Worm (Caenorhabditis elegans) whole organism, early embryonic: ENCODE results near the gene F49H6.5.

Experiments used
- B0310.2 ChIP-seq: sonication (generic microtip); optimal IDR thresholded peaks from 2 replicates; lab custom pipeline; 2016; ENCODE audit warnings: mild to moderate bottlenecking, missing genetic modification characterization, missing compliant biosample characterization
- F13C5.2 ChIP-seq: sonication (generic microtip); optimal IDR thresholded peaks from 2 replicates; lab custom pipeline; 2017; ENCODE audit warnings: mild to moderate bottlenecking, missing genetic modification characterization, inconsistent platforms, missing compliant biosample characterization
- aly-1 ChIP-seq: sonication (generic microtip); optimal IDR thresholded peaks from 2 replicates; lab custom pipeline; 2016; ENCODE audit warnings: missing genetic modification characterization, missing compliant biosample characterization
- ama-1 ChIP-seq: fragments of 150-350 bp; optimal IDR thresholded peaks from 2 replicates; lab custom pipeline; 2014
- ceh-13 ChIP-seq: fragments of 200-800 bp; sonication (Bioruptor generic); optimal IDR thresholded peaks from 2 replicates; lab custom pipeline; 2018; ENCODE audit warnings: mild to moderate bottlenecking, missing genetic modification characterization, missing compliant biosample characterization
- ceh-36 ChIP-seq: sonication (generic microtip); optimal IDR thresholded peaks from 2 replicates; lab custom pipeline; 2016; ENCODE audit warnings: missing genetic modification characterization, inconsistent platforms, missing compliant biosample characterization
- ets-7 ChIP-seq: sonication (generic microtip); optimal IDR thresholded peaks from 2 replicates; lab custom pipeline; 2016; ENCODE audit warnings: missing genotype, missing genetic modification characterization, missing compliant biosample characterization
- flt-1 ChIP-seq: fragments of 200-800 bp; sonication (Bioruptor generic); IDR thresholded peaks from 2 replicates; pipeline ENCODE4 v1.3.6; 2022; ENCODE audit warnings: missing genetic modification characterization, missing compliant biosample characterization
- hmbx-1 ChIP-seq: sonication (generic microtip); optimal IDR thresholded peaks from 2 replicates; lab custom pipeline; 2016; ENCODE audit warnings: mild to moderate bottlenecking, missing genetic modification characterization, missing compliant biosample characterization
- hmg-4 ChIP-seq: fragments of 200-800 bp; sonication (Bioruptor generic); optimal IDR thresholded peaks from 2 replicates; lab custom pipeline; 2018; ENCODE audit warnings: mild to moderate bottlenecking, missing genetic modification characterization, missing compliant biosample characterization
- hnd-1 ChIP-seq: sonication (generic microtip); optimal IDR thresholded peaks from 2 replicates; lab custom pipeline; 2016; ENCODE audit warnings: missing genetic modification characterization, missing compliant biosample characterization
- pes-1 ChIP-seq: fragments of 200-800 bp; sonication (Bioruptor generic); IDR thresholded peaks from 2 replicates; pipeline ENCODE4 v1.3.6; 2022; ENCODE audit warnings: missing genetic modification reagents, missing genetic modification characterization, missing compliant biosample characterization
- scrt-1 ChIP-seq: fragments of 200-800 bp; sonication (Bioruptor generic); IDR thresholded peaks from 2 replicates; pipeline ENCODE4 v1.3.6; 2022; ENCODE audit warnings: missing genetic modification characterization, missing compliant biosample characterization
- sea-1 ChIP-seq: fragments of 200-800 bp; sonication (Bioruptor generic); conservative IDR thresholded peaks from 2 replicates; pipeline ENCODE4 v1.3.6; 2022; ENCODE audit warnings: missing genetic modification characterization, missing compliant biosample characterization
- tbx-11 ChIP-seq: fragments of 200-800 bp; sonication (Bioruptor generic); IDR thresholded peaks from 2 replicates; pipeline ENCODE4 v1.3.6; 2022; ENCODE audit warnings: missing genetic modification characterization, missing compliant biosample characterization
- tbx-37 ChIP-seq: fragments of 200-800 bp; sonication (Bioruptor generic); conservative IDR thresholded peaks from 2 replicates; pipeline ENCODE4 v1.3.6; 2022; ENCODE audit warnings: missing genetic modification reagents, missing genetic modification characterization, missing compliant biosample characterization
- tra-4 ChIP-seq: sonication (generic microtip); optimal IDR thresholded peaks from 2 replicates; lab custom pipeline; 2017; ENCODE audit warnings: missing genetic modification characterization, missing compliant biosample characterization

Gene F49H6.5

ce11 chrV:17022613-17023322 is at the start of gene F49H6.5, which contains the start of gene F49H6.8:
Gene F49H6.5, plus strand, starts transcription at chrV:17023241.
Gene F49H6.8, minus strand, starts transcription at chrV:17022663.
- TF ChIP-seq aly-1 (tag; lab: Kevin White, UChicago) (no peak), ama-1 (lab: Kevin White, UChicago) (no peak), tra-4 (tag; lab: Kevin White, UChicago) (no peak), hmbx-1 (tag; lab: Kevin White, UChicago) (no peak), ceh-13 (GFP tag; lab: Kevin White, UChicago) (no peak), scrt-1 (no peak), tbx-11 (GFP tag; lab: Robert Waterston, UW) (no peak), ets-7 (tag; lab: Kevin White, UChicago) (no peak), hnd-1 (tag; lab: Kevin White, UChicago) (no peak)

ce11 chrV:16973338-16973737 is 49.7 kb upstream of the F49H6.5 start:
- TF ChIP-seq ets-7 (tag; lab: Kevin White, UChicago): no peak

ce11 chrV:16974919-16975318 is 48.1 kb upstream of the F49H6.5 start, which contains the start of gene srx-54:
Gene srx-54, plus strand, starts transcription at chrV:16975219.
- no peak for TF ChIP-seq hnd-1 (tag; lab: Kevin White, UChicago)
- no peak for TF ChIP-seq hmg-4 (GFP tag; lab: Kevin White, UChicago)
- TF ChIP-seq F13C5.2: no peak
- TF ChIP-seq ama-1 (lab: Kevin White, UChicago): no peak
- TF ChIP-seq aly-1 (tag; lab: Kevin White, UChicago): no peak
- no peak for TF ChIP-seq tbx-37 (GFP tag; lab: Robert Waterston, UW)
- no peak for TF ChIP-seq tbx-11 (GFP tag; lab: Robert Waterston, UW)
- no peak for TF ChIP-seq ceh-13 (GFP tag; lab: Kevin White, UChicago)
- TF ChIP-seq B0310.2 (tag; lab: Kevin White, UChicago): no peak
- TF ChIP-seq hmbx-1 (tag; lab: Kevin White, UChicago): no peak
- no peak for TF ChIP-seq scrt-1
- no peak for TF ChIP-seq flt-1 (GFP tag; lab: Robert Waterston, UW)
- TF ChIP-seq tra-4 (tag; lab: Kevin White, UChicago): no peak
- no peak for TF ChIP-seq ets-7 (tag; lab: Kevin White, UChicago)
- TF ChIP-seq sea-1 (GFP tag; lab: Robert Waterston, UW): no peak
- TF ChIP-seq pes-1: no peak
- no peak for TF ChIP-seq ceh-36

- TF ChIP-seq ama-1 (lab: Kevin White, UChicago): no peak
- TF ChIP-seq aly-1 (tag; lab: Kevin White, UChicago): no peak
- no peak for TF ChIP-seq ceh-13 (GFP tag; lab: Kevin White, UChicago)
These were observed 42.7 kb upstream of the F49H6.5 start, which contains the start of gene srz-54 for ce11 chrV:16980368-16980767. Gene srz-54, plus strand, starts transcription at chrV:16980668.

- TF ChIP-seq sea-1 (GFP tag; lab: Robert Waterston, UW) (no peak), aly-1 (tag; lab: Kevin White, UChicago) (no peak)
These were observed 36.0 kb upstream of the F49H6.5 start, which contains the start of gene Y102A5C.40 for ce11 chrV:16987035-16987434. Gene Y102A5C.40, minus strand, starts transcription at chrV:16987135.

- no peak for TF ChIP-seq ceh-36
These were observed 35.3 kb upstream of the F49H6.5 start for ce11 chrV:16987783-16988182.

ce11 chrV:16988614-16989013 is 34.4 kb upstream of the F49H6.5 start, which contains the start of gene Y102A5C.27:
Gene Y102A5C.27, minus strand, starts transcription at chrV:16988714.
- TF ChIP-seq tbx-11 (GFP tag; lab: Robert Waterston, UW) (no peak), tra-4 (tag; lab: Kevin White, UChicago) (no peak), pes-1 (no peak), B0310.2 (tag; lab: Kevin White, UChicago) (no peak), aly-1 (tag; lab: Kevin White, UChicago) (no peak), ets-7 (tag; lab: Kevin White, UChicago) (no peak), sea-1 (GFP tag; lab: Robert Waterston, UW) (no peak), hmbx-1 (tag; lab: Kevin White, UChicago) (no peak), flt-1 (GFP tag; lab: Robert Waterston, UW) (no peak), ceh-13 (GFP tag; lab: Kevin White, UChicago) (no peak), hnd-1 (tag; lab: Kevin White, UChicago) (no peak), hmg-4 (GFP tag; lab: Kevin White, UChicago) (no peak)

ce11 chrV:16991734-16992133 is 31.3 kb upstream of the F49H6.5 start, which contains the start of gene srz-95:
Gene srz-95, plus strand, starts transcription at chrV:16992034.
- TF ChIP-seq pes-1 (no peak), ceh-36 (no peak), hmg-4 (GFP tag; lab: Kevin White, UChicago) (no peak), hnd-1 (tag; lab: Kevin White, UChicago) (no peak), ets-7 (tag; lab: Kevin White, UChicago) (no peak)
